Worm (Caenorhabditis elegans): ENCODE results near the gene C17E7.4.

DNA sequence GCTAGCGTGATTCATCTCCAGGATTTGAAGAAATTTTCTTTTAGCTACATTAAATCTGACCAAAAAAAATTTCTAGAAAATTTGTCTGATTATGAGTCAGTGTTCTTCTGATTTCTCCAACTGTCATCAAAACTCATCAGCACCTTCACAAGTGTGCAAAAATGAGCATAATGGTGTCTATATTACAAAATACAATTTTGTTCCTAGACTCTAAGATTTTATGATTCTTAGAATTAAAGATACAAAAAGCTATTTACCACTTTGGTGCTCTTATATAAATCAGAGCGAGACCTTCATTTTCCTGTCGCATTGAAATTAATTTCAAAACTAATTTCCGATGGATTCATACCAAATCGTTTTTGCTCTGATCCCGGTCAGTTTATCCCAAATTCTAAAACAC, 19.8 kb downstream of the C17E7.4 start, which contains the start of gene srx-68:
- TF ChIP-seq lin-13 (GFP tag; optimal IDR thresholded peaks at IDR 0.05), result no peak
- no peak for TF ChIP-seq zag-1 (tag; optimal IDR thresholded peaks at IDR 0.05)
- no peak for TF ChIP-seq jun-1 (tag; optimal IDR thresholded peaks at IDR 0.05)
- no peak for TF ChIP-seq elt-2 (tag; optimal IDR thresholded peaks at IDR 0.05)
- no peak for TF ChIP-seq nhr-237 (tag; optimal IDR thresholded peaks at IDR 0.05)
- no peak for TF ChIP-seq nhr-85 (tag)
- TF ChIP-seq nhr-76 (tag; optimal IDR thresholded peaks at IDR 0.05), result no peak
- no peak for TF ChIP-seq lir-3 (tag; optimal IDR thresholded peaks at IDR 0.05; ENCODE audit: poor library complexity)
